Worm (Caenorhabditis elegans) whole organism, mixed stage, embryonic: ENCODE measurements around the gene Y39B6A.29.

Experiments
- ceh-43 ChIP-seq: fragments of 200-800 bp; sonication (Bioruptor generic); optimal IDR thresholded peaks from 2 replicates; lab custom pipeline; 2018; ENCODE audit warnings: mild to moderate bottlenecking, missing genetic modification characterization, moderate library complexity, missing compliant biosample characterization
- hlh-1 ChIP-seq: fragments of 150-350 bp; optimal IDR thresholded peaks from 2 replicates; lab custom pipeline; 2014; ENCODE audit warnings: missing biosample characterization, missing genetic modification reagents, missing genetic modification characterization
- mab-5 ChIP-seq: fragments of 150-350 bp; optimal IDR thresholded peaks from 2 replicates; lab custom pipeline; 2014; ENCODE audit warnings: missing biosample characterization, missing genetic modification characterization
- pha-4 ChIP-seq: fragments of 150-350 bp; optimal IDR thresholded peaks from 2 replicates; lab custom pipeline; 2018; ENCODE audit warnings: missing biosample characterization, missing genetic modification reagents, missing genetic modification characterization

Y39B6A.29 gene

DNA sequence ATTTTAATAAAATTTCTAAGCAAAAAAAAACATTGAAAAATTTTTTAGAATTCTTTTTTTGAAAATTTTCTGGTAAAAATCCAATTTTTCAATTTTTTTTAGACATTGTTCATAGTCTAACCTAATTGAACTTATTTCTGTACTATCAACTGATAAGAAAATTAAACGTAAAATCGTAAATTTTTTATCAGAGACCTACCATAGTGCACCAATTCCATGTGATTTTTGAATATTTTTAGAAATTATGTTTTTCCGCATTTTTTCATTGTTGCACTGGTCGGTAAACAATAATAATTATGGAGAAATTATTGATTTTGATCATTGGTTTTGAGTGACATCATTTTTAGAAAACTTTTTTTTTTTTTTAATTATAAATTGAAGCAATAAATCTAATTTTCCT, 48.0 kb downstream of the Y39B6A.29 start:
- no peak for TF ChIP-seq ceh-43 (GFP tag; lab: Kevin White, UChicago)
- TF ChIP-seq mab-5 (tag; lab: Kevin White, UChicago), result no peak
- TF ChIP-seq hlh-1 (tag; lab: Kevin White, UChicago), result no peak
- no peak for TF ChIP-seq pha-4 (tag; lab: Kevin White, UChicago)
